Fruit fly (Drosophila melanogaster) whole organism, embryonic: ENCODE measurements around the gene Tim17a2.
A peak's percentile ranks its signal among the peaks of the same experiment; 100 is the strongest.

Experiments used
- ATbp ChIP-seq: fragments of 200-800 bp; sonication (Bioruptor generic); optimal IDR thresholded peaks from 2 replicates; lab custom pipeline; 2017; ENCODE audit warnings: missing biosample characterization, mild to moderate bottlenecking, missing genetic modification characterization, missing genetic modification reagents
- Asciz ChIP-seq: fragments of 200-800 bp; sonication (Bioruptor generic); optimal IDR thresholded peaks from 2 replicates; lab custom pipeline; 2017; ENCODE audit warnings: missing biosample characterization, mild to moderate bottlenecking, missing genetic modification characterization, missing genetic modification reagents
- Bdp1 ChIP-seq: fragments of 200-800 bp; sonication (Bioruptor generic); optimal IDR thresholded peaks from 3 replicates; lab custom pipeline; 2016; ENCODE audit warnings: missing biosample characterization, missing genetic modification characterization
- CG10959 ChIP-seq: fragments of 200-800 bp; sonication (Bioruptor generic); IDR thresholded peaks from 2 replicates; pipeline ENCODE4 v1.3.6; 2022; ENCODE audit warnings: missing biosample characterization, missing genetic modification characterization
- CG11093 ChIP-seq: fragments of 200-800 bp; sonication (Bioruptor generic); IDR thresholded peaks from 3 replicates; pipeline ENCODE4 v1.3.6; 2022; ENCODE audit warnings: missing biosample characterization, missing genetic modification characterization
- CG12659 ChIP-seq: fragments of 200-800 bp; sonication (Bioruptor generic); optimal IDR thresholded peaks from 3 replicates; lab custom pipeline; 2017; ENCODE audit warnings: mild to moderate bottlenecking, missing biosample characterization, missing genetic modification reagents, missing genetic modification characterization
- CG13287 ChIP-seq: fragments of 200-800 bp; sonication (Bioruptor generic); IDR thresholded peaks from 2 replicates; pipeline ENCODE4 v1.3.6; 2022; ENCODE audit warnings: missing biosample characterization, missing genetic modification characterization; ENCODE audit not compliant: partially characterized antibody
- CG13424 ChIP-seq: fragments of 200-800 bp; sonication (Bioruptor generic); optimal IDR thresholded peaks from 2 replicates; lab custom pipeline; 2019; ENCODE audit warnings: missing biosample characterization, mild to moderate bottlenecking, missing genetic modification characterization, moderate library complexity
- CG14667 ChIP-seq: fragments of 200-800 bp; sonication (Bioruptor generic); IDR thresholded peaks from 2 replicates; pipeline ENCODE4 v1.3.6; 2022; ENCODE audit warnings: missing biosample characterization, missing genetic modification characterization
- CG15073 ChIP-seq: fragments of 200-800 bp; sonication (Bioruptor generic); optimal IDR thresholded peaks from 2 replicates; lab custom pipeline; 2016; ENCODE audit warnings: missing biosample characterization, missing genetic modification characterization
- CG16813 ChIP-seq: fragments of 200-800 bp; sonication (Bioruptor generic); IDR thresholded peaks from 3 replicates; pipeline ENCODE4 v1.3.6; 2022; ENCODE audit warnings: missing biosample characterization, missing genetic modification characterization; ENCODE audit not compliant: partially characterized antibody
- CG17328 ChIP-seq: fragments of 200-800 bp; sonication (Bioruptor generic); IDR thresholded peaks from 2 replicates; pipeline ENCODE4 v1.3.6; 2022; ENCODE audit warnings: missing biosample characterization, missing genetic modification characterization
- CG2889 ChIP-seq: fragments of 200-800 bp; sonication (Bioruptor generic); IDR thresholded peaks from 3 replicates; pipeline ENCODE4 v1.3.6; 2022; ENCODE audit warnings: missing biosample characterization, missing genetic modification characterization
- CG4328 ChIP-seq: fragments of 200-800 bp; sonication (Bioruptor generic); optimal IDR thresholded peaks from 3 replicates; lab custom pipeline; 2017; ENCODE audit warnings: missing biosample characterization, missing genetic modification reagents, missing genetic modification characterization
- CG6272 ChIP-seq: fragments of 200-800 bp; sonication (Bioruptor generic); IDR thresholded peaks from 2 replicates; pipeline ENCODE4 v1.3.6; 2022; ENCODE audit warnings: missing biosample characterization, missing genetic modification characterization
- CTCF ChIP-seq: fragments of 200-800 bp; sonication (Bioruptor generic); optimal IDR thresholded peaks from 2 replicates; lab custom pipeline; 2017; ENCODE audit warnings: missing biosample characterization, mild to moderate bottlenecking, missing genetic modification characterization, moderate library complexity
- CkIIα-i1 ChIP-seq: fragments of 200-800 bp; sonication (Bioruptor generic); IDR thresholded peaks from 2 replicates; pipeline ENCODE4 v1.3.6; 2022; ENCODE audit warnings: missing biosample characterization, missing genetic modification characterization
- Dek ChIP-seq: fragments of 200-800 bp; sonication (Bioruptor generic); optimal IDR thresholded peaks from 3 replicates; lab custom pipeline; 2019; ENCODE audit warnings: missing biosample characterization, mild to moderate bottlenecking, missing genetic modification characterization, moderate library complexity
- Dll ChIP-seq: fragments of 200-800 bp; sonication (Bioruptor generic); IDR thresholded peaks from 4 replicates; pipeline ENCODE4 v1.3.6; 2022; ENCODE audit warnings: missing biosample characterization, missing genetic modification characterization; ENCODE audit not compliant: partially characterized antibody
- E2f1 ChIP-seq: fragments of 200-800 bp; sonication (Bioruptor generic); IDR thresholded peaks from 2 replicates; pipeline ENCODE4 v1.3.6; 2022; ENCODE audit warnings: missing biosample characterization, missing genetic modification characterization
- Mes4 ChIP-seq: fragments of 200-800 bp; sonication (Bioruptor generic); optimal IDR thresholded peaks from 2 replicates; lab custom pipeline; 2016; ENCODE audit warnings: missing biosample characterization, missing genetic modification characterization
- Neu2 ChIP-seq: fragments of 200-800 bp; sonication (Bioruptor generic); optimal IDR thresholded peaks from 3 replicates; lab custom pipeline; 2016; ENCODE audit warnings: missing biosample characterization, missing genetic modification characterization, borderline replicate concordance
- PHDP ChIP-seq: fragments of 200-800 bp; sonication (Bioruptor generic); optimal IDR thresholded peaks from 3 replicates; lab custom pipeline; 2018; ENCODE audit warnings: missing biosample characterization, mild to moderate bottlenecking, missing genetic modification characterization, moderate library complexity
- Pdp1 ChIP-seq, 2 experiments: fragments of 200-800 bp; sonication (Bioruptor generic); optimal IDR thresholded peaks; 3 replicates each; lab custom pipeline; 2016; ENCODE audit warnings: missing biosample characterization in 2 of 2, missing genetic modification characterization in 2 of 2, mild to moderate bottlenecking in 1 of 2, moderate library complexity in 1 of 2
- Rx ChIP-seq: fragments of 200-800 bp; sonication (Bioruptor generic); IDR thresholded peaks from 2 replicates; pipeline ENCODE4 v1.3.6; 2022; ENCODE audit warnings: missing biosample characterization, missing genetic modification characterization
- Sox102F ChIP-seq: fragments of 200-800 bp; sonication (Bioruptor generic); optimal IDR thresholded peaks from 2 replicates; lab custom pipeline; 2018; ENCODE audit warnings: missing biosample characterization, mild to moderate bottlenecking, missing genetic modification characterization, moderate library complexity
- Spps ChIP-seq: fragments of 200-800 bp; sonication (Bioruptor generic); optimal IDR thresholded peaks from 2 replicates; lab custom pipeline; 2018; ENCODE audit warnings: missing biosample characterization, mild to moderate bottlenecking, missing genetic modification characterization
- Tbp ChIP-seq: fragments of >200 bp; optimal IDR thresholded peaks from 2 replicates; lab custom pipeline; 2018; ENCODE audit warnings: missing biosample characterization, missing genetic modification characterization
- Vsx1 ChIP-seq: fragments of 200-800 bp; sonication (Bioruptor generic); optimal IDR thresholded peaks from 2 replicates; lab custom pipeline; 2017; ENCODE audit warnings: missing biosample characterization, mild to moderate bottlenecking, missing genetic modification characterization, missing genetic modification reagents
- bbx ChIP-seq: fragments of 200-800 bp; sonication (Bioruptor generic); IDR thresholded peaks from 2 replicates; pipeline ENCODE4 v1.3.6; 2022; ENCODE audit warnings: missing biosample characterization, missing genetic modification characterization; ENCODE audit not compliant: partially characterized antibody
- bigmax ChIP-seq: fragments of 200-800 bp; sonication (Bioruptor generic); optimal IDR thresholded peaks from 2 replicates; lab custom pipeline; 2018; ENCODE audit warnings: missing biosample characterization, mild to moderate bottlenecking, missing genetic modification characterization
- br ChIP-seq: fragments of >200 bp; optimal IDR thresholded peaks from 2 replicates; lab custom pipeline; 2017
- chm ChIP-seq: fragments of 200-800 bp; sonication (Bioruptor generic); IDR thresholded peaks from 2 replicates; pipeline ENCODE4 v1.3.6; 2022; ENCODE audit warnings: missing biosample characterization, missing genetic modification characterization
- crc ChIP-seq: fragments of 200-800 bp; sonication (Bioruptor generic); optimal IDR thresholded peaks from 2 replicates; lab custom pipeline; 2016; ENCODE audit warnings: missing biosample characterization, missing genetic modification characterization
- dati ChIP-seq: fragments of 200-800 bp; sonication (Bioruptor generic); IDR thresholded peaks from 2 replicates; pipeline ENCODE4 v1.3.6; 2022; ENCODE audit warnings: missing biosample characterization, missing genetic modification characterization
- exex ChIP-seq: fragments of 200-800 bp; sonication (Bioruptor generic); optimal IDR thresholded peaks from 4 replicates; lab custom pipeline; 2018; ENCODE audit warnings: missing biosample characterization, mild to moderate bottlenecking, missing genetic modification characterization, moderate library complexity
- fd64A ChIP-seq: fragments of 200-800 bp; sonication (Bioruptor generic); optimal IDR thresholded peaks from 3 replicates; lab custom pipeline; 2018; ENCODE audit warnings: missing biosample characterization, mild to moderate bottlenecking, missing genetic modification characterization
- fu2 ChIP-seq: fragments of 200-800 bp; sonication (Bioruptor generic); optimal IDR thresholded peaks from 2 replicates; lab custom pipeline; 2016; ENCODE audit warnings: missing biosample characterization, missing genetic modification characterization
- grn ChIP-seq: fragments of 200-800 bp; sonication (Bioruptor generic); optimal IDR thresholded peaks from 3 replicates; lab custom pipeline; 2017; ENCODE audit warnings: missing biosample characterization, missing genetic modification characterization
- h ChIP-seq: fragments of >200 bp; optimal IDR thresholded peaks from 2 replicates; lab custom pipeline; 2017
- lola ChIP-seq, 3 experiments: fragments of >200 bp in 2 of 3; fragments of 200-800 bp in 1 of 3; sonication (Bioruptor generic) in 1 of 3; optimal IDR thresholded peaks; 2 replicates each; lab custom pipeline; 2017 to 2019; ENCODE audit warnings: missing biosample characterization in 3 of 3, missing genetic modification characterization in 3 of 3, mild to moderate bottlenecking in 1 of 3, moderate library complexity in 1 of 3
- psq ChIP-seq: fragments of 200-800 bp; sonication (Bioruptor generic); optimal IDR thresholded peaks from 2 replicates; lab custom pipeline; 2017; ENCODE audit warnings: missing biosample characterization, missing genetic modification characterization
- sc ChIP-seq, 3 experiments: fragments of >200 bp in 2 of 3; fragments of 200-800 bp in 1 of 3; sonication (Bioruptor generic) in 1 of 3; optimal IDR thresholded peaks; 2 replicates in 2 of 3; 3 replicates in 1 of 3; lab custom pipeline; 2017; ENCODE audit warnings: mild to moderate bottlenecking in 1 of 3, missing biosample characterization in 1 of 3, missing genetic modification characterization in 1 of 3, missing genetic modification reagents in 1 of 3
- stwl ChIP-seq: fragments of 200-800 bp; sonication (Bioruptor generic); optimal IDR thresholded peaks from 3 replicates; lab custom pipeline; 2018; ENCODE audit warnings: missing biosample characterization, mild to moderate bottlenecking, missing genetic modification characterization, moderate library complexity
- tgo ChIP-seq: fragments of 200-800 bp; sonication (Bioruptor generic); IDR thresholded peaks from 3 replicates; pipeline ENCODE4 v1.3.6; 2022; ENCODE audit warnings: missing biosample characterization, missing genetic modification characterization
- usp ChIP-seq: fragments of >200 bp; optimal IDR thresholded peaks from 2 replicates; lab custom pipeline; 2017; ENCODE audit warnings: missing biosample characterization, missing genetic modification characterization

Gene Tim17a2

DNA sequence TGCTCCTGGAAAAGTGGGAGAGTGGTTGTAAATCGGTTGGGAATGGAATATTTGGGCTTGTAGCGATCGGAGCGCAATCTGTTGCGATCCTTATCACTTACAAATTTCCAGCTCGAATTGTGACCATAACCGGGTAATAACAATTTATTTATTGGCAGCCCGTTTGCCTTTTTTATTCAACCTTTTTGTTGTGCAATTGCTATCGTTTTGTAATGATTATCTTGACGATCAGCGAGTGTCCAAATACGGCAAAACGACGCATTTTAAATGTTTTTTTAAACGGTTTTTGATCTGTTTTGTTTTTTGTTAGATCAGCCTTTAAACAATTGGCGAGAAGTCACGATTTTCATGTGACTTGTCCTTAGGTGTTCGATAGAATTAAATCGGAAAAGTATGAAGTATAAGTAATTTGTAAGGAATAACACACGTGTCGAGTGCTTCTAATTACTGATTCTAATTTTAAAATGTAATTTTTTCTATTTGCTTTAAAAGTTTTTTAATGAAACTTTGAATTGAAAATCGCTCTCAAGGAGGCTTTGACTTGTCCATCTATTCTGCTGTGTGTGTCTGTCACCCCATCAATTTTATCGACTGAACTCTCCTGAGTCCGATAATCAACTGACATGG, 37.2 kb upstream of the Tim17a2 start, which contains the start of gene Tim17b1:
Gene Tim17b1 (plus strand): TSS at position 577 of the 627 bp plus-strand sequence.
- TF ChIP-seq CG14667 (GFP tag; lab: Robert Waterston, UW) (no peak), Pdp1 (GFP tag; optimal IDR thresholded peaks at IDR 0.05; lab: Kevin White, UChicago) (peak in 1 of 2 experiments; percentile 51), exex (tag; lab: Kevin White, UChicago) (peak; percentile 43)

DNA sequence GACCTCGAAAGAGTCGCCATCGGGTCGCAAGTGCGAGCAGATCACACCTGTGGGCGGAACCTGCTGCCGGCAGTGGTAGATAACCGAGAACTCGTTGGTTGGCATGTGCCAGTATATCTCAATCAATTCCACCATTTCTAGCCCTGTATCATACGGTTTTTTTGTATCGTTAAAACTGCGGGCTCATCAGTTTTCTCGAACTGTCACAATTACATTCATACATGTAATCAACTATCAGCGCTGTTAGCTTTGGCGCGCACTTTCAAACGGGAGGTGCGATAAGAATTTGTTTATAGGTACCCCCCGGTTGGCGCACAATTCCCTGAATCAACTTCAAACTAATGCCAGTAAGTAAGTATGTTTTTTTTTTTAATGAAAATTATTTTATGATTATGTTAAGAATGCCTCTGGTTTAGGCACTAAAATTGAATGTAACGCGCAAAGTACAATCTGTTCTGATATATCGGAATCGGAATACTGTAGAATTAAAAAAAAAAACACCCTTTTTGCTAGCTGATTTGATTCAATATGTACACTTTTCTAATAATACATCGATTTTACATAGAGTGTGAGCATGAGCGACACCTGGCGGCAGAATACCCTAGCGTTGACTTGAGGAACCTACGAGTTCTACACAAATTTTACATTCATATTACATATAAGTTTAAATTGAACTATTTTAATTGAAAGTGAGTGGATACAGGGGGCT, 36.3 kb upstream of the Tim17a2 start:
- TF ChIP-seq CG17328 (no peak), PHDP (tag; lab: Kevin White, UChicago) (peak; percentile 46), Vsx1 (no peak), Neu2 (no peak), dati (GFP tag; lab: Robert Waterston, UW) (no peak), Tbp (GFP tag; lab: Kevin White, UChicago) (no peak), CG4328 (GFP tag; lab: Kevin White, UChicago) (peak; percentile 9), bbx (GFP tag; lab: Robert Waterston, UW) (peak; percentile 47), br (no peak), crc (GFP tag; lab: Kevin White, UChicago) (peak; percentile 31), stwl (tag; lab: Kevin White, UChicago) (peak; percentile 56), Asciz (GFP tag; lab: Kevin White, UChicago) (no peak), Sox102F (GFP tag; lab: Kevin White, UChicago) (peak; percentile 60), grn (peak; percentile 39), CTCF (peak; percentile 98), Dll (GFP tag; lab: Robert Waterston, UW) (0 out of 4 replicates have a peak, but pooled peaks have one; percentile 36), psq (GFP tag; lab: Kevin White, UChicago) (no peak), fd64A (GFP tag; lab: Kevin White, UChicago) (no peak), CG12659 (peak; percentile 57), E2f1 (GFP tag; lab: Robert Waterston, UW) (peak; percentile 57), CG2889 (0 out of 3 replicates have a peak, but pooled peaks have one; percentile 34), usp (GFP tag; lab: Kevin White, UChicago) (no peak), tgo (GFP tag; lab: Robert Waterston, UW) (peak; percentile 51), CkIIα-i1 (GFP tag; lab: Robert Waterston, UW) (no peak), bigmax (GFP tag; lab: Kevin White, UChicago) (peak; percentile 4), CG11093 (GFP tag; lab: Robert Waterston, UW) (0 out of 3 replicates have a peak, but pooled peaks have one; percentile 40), CG6272 (GFP tag; lab: Robert Waterston, UW) (peak; percentile 44), Spps (tag; lab: Kevin White, UChicago) (no peak), chm (0 out of 2 replicates have a peak, but pooled peaks have one; percentile 54), CG10959 (peak; percentile 41; the same call in 1 of the 2 replicates), sc (optimal IDR thresholded peaks at IDR 0.05; lab: Kevin White, UChicago) (no peak), sc (GFP tag; optimal IDR thresholded peaks at IDR 0.05; lab: Kevin White, UChicago) (peak; percentile 28), CG13287 (peak; percentile 33; the same call in 1 of the 2 replicates), Bdp1 (peak; percentile 60), h (lab: Kevin White, UChicago) (no peak), fu2 (GFP tag; lab: Kevin White, UChicago) (peak; percentile 48), Mes4 (GFP tag; lab: Kevin White, UChicago) (peak; percentile 38), CG13424 (tag; lab: Kevin White, UChicago) (peak; percentile 41), Dek (tag; lab: Kevin White, UChicago) (peak; percentile 48), lola (GFP tag; optimal IDR thresholded peaks at IDR 0.05; lab: Kevin White, UChicago) (no peak), Rx (peak; percentile 44), CG16813 (GFP tag; lab: Robert Waterston, UW) (peak; percentile 67), ATbp (GFP tag; lab: Kevin White, UChicago) (no peak), CG15073 (GFP tag; lab: Kevin White, UChicago) (peak; percentile 14)
